Worm (Caenorhabditis elegans): ENCODE results near the gene F37A8.5.

F37A8.5 gene

ce11 chrIII:3978438-3978837, 22.0 kb downstream of the F37A8.5 start:
- TF ChIP-seq unc-62 (GFP tag; optimal IDR thresholded peaks at IDR 0.05 in 1 of 2) = peak in 1 of 2 experiments; percentile 80
- TF ChIP-seq unc-62 (tag; optimal IDR thresholded peaks at IDR 0.05) = no peak
- TF ChIP-seq daf-12 (tag; optimal IDR thresholded peaks at IDR 0.05) = no peak
- TF ChIP-seq mep-1 (tag; optimal IDR thresholded peaks at IDR 0.05) = peak; percentile 16
- TF ChIP-seq ceh-82 (tag; optimal IDR thresholded peaks at IDR 0.05) = no peak
- TF ChIP-seq hlh-30 (tag; optimal IDR thresholded peaks at IDR 0.05; ENCODE audit: insufficient read depth) = peak; percentile 13
- TF ChIP-seq aha-1 (tag) = peak; percentile 11

- TF ChIP-seq daf-16 (GFP tag; optimal IDR thresholded peaks at IDR 0.05) (peak; percentile 60 to 71), daf-16 (tag; optimal IDR thresholded peaks at IDR 0.05) (peak; percentile 95), dpl-1 (GFP tag; optimal IDR thresholded peaks at IDR 0.05) (peak; percentile 45), aly-2 (tag; optimal IDR thresholded peaks at IDR 0.05) (no peak), pha-4 (GFP tag; IDR thresholded peaks at IDR 0.05) (peak; percentile 61; the same call in 1 of the 2 replicates), pha-4 (tag; optimal IDR thresholded peaks at IDR 0.05) (no peak), ceh-32 (tag; optimal IDR thresholded peaks at IDR 0.05; ENCODE audit: poor library complexity) (no peak), mdt-29 (GFP tag; IDR thresholded peaks at IDR 0.05) (no peak), nhr-25 (tag; optimal IDR thresholded peaks at IDR 0.05; ENCODE audit: borderline replicate concordance, insufficient read depth) (no peak), zag-1 (tag; optimal IDR thresholded peaks at IDR 0.05) (no peak), set-16 (GFP tag; IDR thresholded peaks at IDR 0.05) (peak; percentile 43; the same call in 1 of the 2 replicates), jun-1 (tag; optimal IDR thresholded peaks at IDR 0.05) (no peak), lin-29 (GFP tag; IDR thresholded peaks at IDR 0.05) (no peak), zfp-2 (tag; optimal IDR thresholded peaks at IDR 0.05) (no peak), nhr-10 (tag; optimal IDR thresholded peaks at IDR 0.05) (peak; percentile 20), nhr-77 (tag; optimal IDR thresholded peaks at IDR 0.05) (no peak), fkh-10 (GFP tag; optimal IDR thresholded peaks at IDR 0.05) (peak; percentile 41), mxl-3 (GFP tag; optimal IDR thresholded peaks at IDR 0.05) (peak; percentile 84), ama-1 (optimal IDR thresholded peaks at IDR 0.05) (no peak), hmg-1.1 (GFP tag; IDR thresholded peaks at IDR 0.05) (peak; percentile 90), nhr-28 (tag; optimal IDR thresholded peaks at IDR 0.05) (peak; percentile 37), php-3 (GFP tag; IDR thresholded peaks at IDR 0.05) (no peak), Y75B8A.6 (GFP tag; IDR thresholded peaks at IDR 0.05) (no peak), cey-2 (tag; optimal IDR thresholded peaks at IDR 0.05; ENCODE audit: borderline replicate concordance, insufficient read depth) (no peak), nhr-41 (GFP tag; IDR thresholded peaks at IDR 0.05) (0 out of 2 replicates have a peak, but pooled peaks have one; percentile 28), ceh-82 (tag; optimal IDR thresholded peaks at IDR 0.05) (no peak), tra-1 (GFP tag; IDR thresholded peaks at IDR 0.05) (peak; percentile 64; the same call in 1 of the 2 replicates), aha-1 (tag) (peak; percentile 97), lir-3 (tag; optimal IDR thresholded peaks at IDR 0.05) (no peak), nhr-111 (GFP tag; optimal IDR thresholded peaks at IDR 0.05) (no peak), ceh-28 (tag; optimal IDR thresholded peaks at IDR 0.05) (no peak), nhr-48 (tag; optimal IDR thresholded peaks at IDR 0.05) (peak; percentile 54), daf-12 (tag; optimal IDR thresholded peaks at IDR 0.05) (no peak), spr-1 (tag; optimal IDR thresholded peaks at IDR 0.05) (peak; percentile 40), zip-2 (tag; optimal IDR thresholded peaks at IDR 0.05) (no peak), lim-7 (GFP tag; IDR thresholded peaks at IDR 0.05) (no peak), zfp-3 (GFP tag; conservative IDR thresholded peaks at IDR 0.05) (no peak), lsy-2 (tag; optimal IDR thresholded peaks at IDR 0.05) (peak in 1 of 2 experiments; percentile 66), mxl-2 (GFP tag; conservative IDR thresholded peaks at IDR 0.05) (no peak), hlh-30 (tag; optimal IDR thresholded peaks at IDR 0.05; ENCODE audit: insufficient read depth) (peak; percentile 88), ctbp-1 (GFP tag; IDR thresholded peaks at IDR 0.05) (peak; percentile 58; the same call in 1 of the 2 replicates), hlh-11 (tag; optimal IDR thresholded peaks at IDR 0.05) (peak; percentile 86), dmd-9 (GFP tag; IDR thresholded peaks at IDR 0.05) (no peak), pqm-1 (tag; optimal IDR thresholded peaks at IDR 0.05) (peak; percentile 58), dmd-6 (GFP tag; IDR thresholded peaks at IDR 0.05) (peak; percentile 53)
Measured at ce11 chrIII:3979980-3980631, 23.7 kb downstream of the F37A8.5 start.
